Worm (Caenorhabditis elegans) whole organism, L4 larva: ENCODE measurements around the gene T24D8.6.

Source experiments
- dmd-9 ChIP-seq: fragments of 200-800 bp; sonication (Bioruptor generic); IDR thresholded peaks from 2 replicates; pipeline ENCODE4 v1.3.6; 2022; ENCODE audit warnings: missing genetic modification reagents, missing genetic modification characterization, missing compliant biosample characterization
- egl-27 ChIP-seq: sonication (generic microtip); optimal IDR thresholded peaks from 3 replicates; lab custom pipeline; 2017; ENCODE audit warnings: missing biosample characterization, missing genetic modification reagents, missing genetic modification characterization
- nhr-11 ChIP-seq: fragments of 150-350 bp; optimal IDR thresholded peaks from 2 replicates; lab custom pipeline; 2014; ENCODE audit warnings: missing biosample characterization, missing genetic modification characterization
- snpc-4 ChIP-seq: fragments of 150-350 bp; optimal IDR thresholded peaks from 2 replicates; lab custom pipeline; 2014; ENCODE audit warnings: missing biosample characterization, missing genetic modification characterization
- unc-39 ChIP-seq: sonication (generic microtip); optimal IDR thresholded peaks from 2 replicates; lab custom pipeline; 2017; ENCODE audit warnings: missing biosample characterization, missing genetic modification characterization
- unc-62 ChIP-seq, 3 experiments: fragments of 150-350 bp in 1 of 3; sonication (generic microtip); optimal IDR thresholded peaks in 2 of 3; peaks in 1 of 3; 1 replicate in 1 of 3; 2 replicates in 2 of 3; lab custom pipeline; 2014 to 2017; ENCODE audit warnings: missing biosample characterization in 3 of 3, missing genetic modification characterization in 3 of 3, missing genetic modification reagents in 3 of 3, missing genotype in 1 of 3
- zag-1 ChIP-seq: fragments of 150-350 bp; optimal IDR thresholded peaks from 2 replicates; lab custom pipeline; 2014; ENCODE audit warnings: missing biosample characterization, missing genetic modification characterization

DNA sequence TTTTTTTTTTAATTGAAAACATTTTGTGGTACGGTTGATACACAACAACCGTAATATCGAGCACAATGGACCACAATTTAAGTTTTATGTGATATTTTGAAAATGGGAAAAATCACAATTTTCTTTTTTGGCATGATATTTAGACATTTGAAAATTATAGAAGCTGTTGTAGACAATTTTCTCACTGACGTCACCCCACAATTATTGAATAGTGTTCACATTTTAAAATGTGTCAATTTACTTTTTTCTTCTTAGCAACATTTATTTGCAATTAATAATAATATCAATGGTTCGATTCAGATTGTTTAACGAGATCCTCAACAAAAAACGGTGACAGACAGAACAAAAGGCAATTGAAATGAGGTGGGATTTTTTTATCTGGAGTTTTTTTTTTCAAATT is 30.4 kb downstream of the T24D8.6 start, which contains the start of gene T01B6.1:
- TF ChIP-seq unc-39 (tag; lab: Kevin White, UChicago): no peak
- TF ChIP-seq nhr-11: no peak
- TF ChIP-seq zag-1 (tag; lab: Kevin White, UChicago): no peak
- TF ChIP-seq unc-62 (GFP tag; optimal IDR thresholded peaks at IDR 0.05 in 1 of 2; lab: Kevin White, UChicago): peak in 1 of 2 experiments; percentile 11
- no peak for TF ChIP-seq unc-62 (tag; optimal IDR thresholded peaks at IDR 0.05; lab: Kevin White, UChicago)
- no peak for TF ChIP-seq snpc-4
- no peak for TF ChIP-seq egl-27
- no peak for TF ChIP-seq dmd-9 (GFP tag; lab: Robert Waterston, UW)
